Worm (Caenorhabditis elegans): ENCODE results near the gene C12D5.4.

The C12D5.4 gene

ce11 chrV:7672258-7672657, at the start of gene C12D5.4:
Gene C12D5.4 (plus strand): TSS chrV:7672558.
- no peak for TF ChIP-seq C06A6.2 (GFP tag; conservative IDR thresholded peaks at IDR 0.05)
- no peak for TF ChIP-seq tbx-9 (tag; optimal IDR thresholded peaks at IDR 0.05; ENCODE audit: borderline replicate concordance)
- no peak for TF ChIP-seq F57C9.4 (tag; optimal IDR thresholded peaks at IDR 0.05)
- no peak for TF ChIP-seq F37B4.10 (GFP tag; IDR thresholded peaks at IDR 0.05)
- TF ChIP-seq let-526 (GFP tag; IDR thresholded peaks at IDR 0.05), result no peak
- no peak for TF ChIP-seq madf-8 (GFP tag; conservative IDR thresholded peaks at IDR 0.05)
- TF ChIP-seq ztf-25 (GFP tag; IDR thresholded peaks at IDR 0.05), result no peak
- TF ChIP-seq atf-7 (tag; optimal IDR thresholded peaks at IDR 0.05), result no peak
- no peak for TF ChIP-seq Y53F4B.3 (GFP tag; IDR thresholded peaks at IDR 0.05)
- no peak for TF ChIP-seq ceh-40 (GFP tag; IDR thresholded peaks at IDR 0.05)
- no peak for TF ChIP-seq ztf-28 (GFP tag; IDR thresholded peaks at IDR 0.05)
- TF ChIP-seq K12H6.12 (tag; optimal IDR thresholded peaks at IDR 0.05), result no peak
- TF ChIP-seq akir-1 (GFP tag; optimal IDR thresholded peaks at IDR 0.05), result no peak
- no peak for TF ChIP-seq hmg-20 (GFP tag; IDR thresholded peaks at IDR 0.05)

- TF ChIP-seq aptf-2 (GFP tag; conservative IDR thresholded peaks at IDR 0.05), result no peak
- no peak for TF ChIP-seq snpc-3.4 (tag; optimal IDR thresholded peaks at IDR 0.05)
- TF ChIP-seq ekl-4 (GFP tag; IDR thresholded peaks at IDR 0.05), result no peak
Observed at ce11 chrV:7624152-7624551, 48.2 kb upstream of the C12D5.4 start, which contains the start of gene C50E3.13. Gene C50E3.13 (minus strand): TSS chrV:7624252.

- TF ChIP-seq lin-54 (GFP tag; optimal IDR thresholded peaks at IDR 0.05) (no peak), F49E8.2 (tag; optimal IDR thresholded peaks at IDR 0.05; ENCODE audit: insufficient read depth) (no peak), madf-6 (GFP tag; IDR thresholded peaks at IDR 0.05) (no peak), ceh-40 (GFP tag; IDR thresholded peaks at IDR 0.05) (no peak), mcd-1 (GFP tag; IDR thresholded peaks at IDR 0.05) (no peak), unc-62 (GFP tag; optimal IDR thresholded peaks at IDR 0.05) (no peak), K12H6.12 (tag; optimal IDR thresholded peaks at IDR 0.05) (no peak), lin-35 (GFP tag; optimal IDR thresholded peaks at IDR 0.05) (no peak), mes-4 (tag; optimal IDR thresholded peaks at IDR 0.05) (no peak), ekl-4 (GFP tag; IDR thresholded peaks at IDR 0.05) (no peak), nhr-120 (GFP tag; IDR thresholded peaks at IDR 0.05) (no peak), hmg-20 (GFP tag; IDR thresholded peaks at IDR 0.05) (no peak), B0336.3 (GFP tag; IDR thresholded peaks at IDR 0.05) (no peak), Y79H2A.3 (GFP tag; conservative IDR thresholded peaks at IDR 0.05) (no peak), T26A5.8 (tag; optimal IDR thresholded peaks at IDR 0.05) (no peak), zfh-2 (GFP tag; conservative IDR thresholded peaks at IDR 0.05) (no peak), efl-1 (GFP tag; optimal IDR thresholded peaks at IDR 0.05) (no peak), nfyb-1 (GFP tag; IDR thresholded peaks at IDR 0.05) (no peak), snpc-1.1 (tag; optimal IDR thresholded peaks at IDR 0.05; ENCODE audit: insufficient read depth) (no peak), sptf-2 (GFP tag; optimal IDR thresholded peaks at IDR 0.05) (no peak)
Observed at ce11 chrV:7624652-7625051, 47.7 kb upstream of the C12D5.4 start, which contains the start of gene grsp-4. Gene grsp-4 (plus strand): TSS chrV:7624952.

ce11 chrV:7626550-7626949, 45.8 kb upstream of the C12D5.4 start, which contains the start of gene F07C4.6:
Gene F07C4.6 (plus strand): TSS chrV:7626850.
- no peak for TF ChIP-seq lin-26 (GFP tag; IDR thresholded peaks at IDR 0.05)
- TF ChIP-seq hmg-1.2 (GFP tag; IDR thresholded peaks at IDR 0.05), result no peak
- TF ChIP-seq B0261.1 (tag; optimal IDR thresholded peaks at IDR 0.05), result no peak
- TF ChIP-seq Y67H2A.10 (GFP tag; conservative IDR thresholded peaks at IDR 0.05), result no peak
- TF ChIP-seq nfya-1 (tag; optimal IDR thresholded peaks at IDR 0.05; ENCODE audit: borderline replicate concordance, insufficient read depth), result no peak
- no peak for TF ChIP-seq ztf-3 (GFP tag; optimal IDR thresholded peaks at IDR 0.05)
- TF ChIP-seq F57A8.1 (GFP tag; optimal IDR thresholded peaks at IDR 0.05), result no peak
- no peak for TF ChIP-seq ccch-3 (GFP tag; optimal IDR thresholded peaks at IDR 0.05)
- no peak for TF ChIP-seq D2030.7 (GFP tag; IDR thresholded peaks at IDR 0.05)
- no peak for TF ChIP-seq madf-6 (GFP tag; IDR thresholded peaks at IDR 0.05)
- TF ChIP-seq ztf-6 (GFP tag; IDR thresholded peaks at IDR 0.05), result no peak
- no peak for TF ChIP-seq ceh-100 (GFP tag; IDR thresholded peaks at IDR 0.05)
- no peak for TF ChIP-seq rec-8 (tag; optimal IDR thresholded peaks at IDR 0.05)
- no peak for TF ChIP-seq hlh-26 (GFP tag; conservative IDR thresholded peaks at IDR 0.05)
